Worm (Caenorhabditis elegans): ENCODE results near the gene F44G4.5.
A peak's percentile ranks its signal among the peaks of the same experiment; 100 is the strongest.

F44G4.5 gene

DNA sequence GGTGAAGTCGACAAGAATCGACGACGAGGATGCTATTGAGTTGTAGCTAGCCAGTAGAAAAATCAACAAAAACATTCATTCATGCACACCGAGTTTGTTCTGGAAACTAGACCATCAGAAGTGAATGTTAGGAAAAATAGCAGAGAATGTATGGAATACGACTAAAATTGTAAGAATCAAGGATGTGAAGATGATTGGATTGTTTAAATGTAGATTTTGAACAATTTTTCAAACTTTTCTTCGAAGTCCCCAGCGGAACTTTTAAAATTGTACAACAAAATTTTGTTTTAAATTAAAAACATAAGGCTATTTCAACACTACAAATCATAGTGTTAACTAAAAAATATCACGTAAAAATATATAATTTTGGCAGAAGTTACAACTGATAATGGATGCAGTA, 17.5 kb downstream of the F44G4.5 start, which contains the start of gene C18E9.7:
C18E9.7 (minus strand) TSS at position 101 of the 400 bp plus-strand sequence.
- TF ChIP-seq tbx-11 (GFP tag; IDR thresholded peaks at IDR 0.05) (no peak), ceh-13 (GFP tag; optimal IDR thresholded peaks at IDR 0.05) (no peak), hmg-4 (GFP tag; optimal IDR thresholded peaks at IDR 0.05) (no peak), pes-1 (GFP tag; IDR thresholded peaks at IDR 0.05) (no peak), tra-4 (tag; optimal IDR thresholded peaks at IDR 0.05) (no peak), ceh-36 (tag; optimal IDR thresholded peaks at IDR 0.05) (no peak), scrt-1 (GFP tag; IDR thresholded peaks at IDR 0.05) (no peak), flt-1 (GFP tag; IDR thresholded peaks at IDR 0.05) (no peak), ets-7 (tag; optimal IDR thresholded peaks at IDR 0.05) (no peak)

DNA sequence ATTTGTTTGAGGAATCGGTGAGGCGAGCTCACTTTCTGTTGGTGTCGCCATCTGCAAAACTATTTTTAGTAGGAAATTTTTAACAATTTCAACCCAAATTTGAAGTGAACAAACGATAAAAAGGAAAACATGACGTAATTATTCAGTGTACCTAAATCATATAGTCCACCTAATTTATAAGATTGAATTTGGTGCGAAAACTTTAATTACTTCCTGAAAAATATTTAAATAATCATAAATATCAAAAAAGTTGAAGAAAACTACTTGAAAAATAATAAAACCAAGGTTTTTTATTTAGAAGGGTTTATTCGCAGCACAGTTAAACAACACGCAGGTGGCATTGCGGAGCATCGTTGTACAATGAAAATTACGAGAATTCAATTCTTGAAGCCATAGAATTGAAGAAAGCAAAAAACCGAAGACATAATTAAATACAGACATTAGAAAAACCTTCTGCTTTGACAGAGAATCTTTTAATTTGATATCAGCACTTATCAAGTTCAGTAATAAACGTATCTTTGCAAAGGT, 26.7 kb downstream of the F44G4.5 start, which contains the start of gene tomm-40:
tomm-40 (minus strand) TSS at position 51 of the 528 bp plus-strand sequence.
- TF ChIP-seq hmbx-1 (tag; optimal IDR thresholded peaks at IDR 0.05) (no peak), F13C5.2 (tag; optimal IDR thresholded peaks at IDR 0.05) (peak; percentile 47)

DNA sequence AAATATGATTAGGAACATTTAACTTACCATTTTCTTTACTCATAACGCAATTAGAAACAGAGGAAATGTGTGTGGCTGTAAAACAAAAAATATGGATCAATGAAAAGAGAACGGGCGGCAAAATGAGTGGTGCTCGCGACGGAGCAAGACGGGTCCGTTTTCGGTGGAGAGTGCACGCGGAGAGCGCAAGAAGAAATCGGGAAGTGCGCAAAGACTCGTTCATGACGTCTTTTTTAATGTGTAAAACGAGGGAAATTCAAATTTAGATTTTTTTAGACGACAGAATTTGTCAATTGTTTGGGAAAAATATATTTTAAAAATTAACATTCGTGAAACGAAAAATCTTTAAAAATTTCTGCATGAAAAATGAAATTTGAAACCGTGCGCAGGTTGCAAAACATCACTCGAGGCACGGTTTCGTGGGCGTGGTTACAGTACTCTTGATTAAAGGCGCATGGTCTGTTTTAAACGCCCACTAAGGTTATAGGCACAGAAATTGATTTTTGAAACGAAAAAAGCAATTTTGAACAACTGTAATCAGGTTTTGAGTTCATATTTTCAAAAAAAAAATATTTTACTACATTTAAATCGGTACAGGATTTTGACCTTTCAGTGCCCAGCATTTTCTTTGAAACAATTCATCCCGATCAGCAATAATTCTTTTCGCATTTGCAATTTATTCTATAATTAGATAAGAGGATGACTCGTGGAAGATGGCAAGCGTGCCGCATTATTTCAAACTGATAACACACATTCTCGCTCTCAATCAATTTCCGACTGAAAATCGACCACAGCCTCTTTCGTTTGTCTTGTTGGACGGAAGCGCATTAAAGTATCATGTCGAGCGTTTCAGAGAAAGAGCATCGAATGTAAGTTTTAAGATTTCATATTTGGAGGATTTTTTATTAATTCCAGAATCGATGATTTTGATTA, 30.7 kb downstream of the F44G4.5 start, which contains the start of the genes szy-20 and C18E9.5:
szy-20 (minus strand) TSS at position 83 of the 933 bp plus-strand sequence.
C18E9.5 (plus strand) TSS at position 730 of the 933 bp plus-strand sequence.
- TF ChIP-seq ets-7 (tag; optimal IDR thresholded peaks at IDR 0.05) (no peak), tbx-11 (GFP tag; IDR thresholded peaks at IDR 0.05) (no peak), B0310.2 (tag; optimal IDR thresholded peaks at IDR 0.05) (no peak), pes-1 (GFP tag; IDR thresholded peaks at IDR 0.05) (no peak; the same call in 1 of the 2 replicates), hmbx-1 (tag; optimal IDR thresholded peaks at IDR 0.05) (no peak), hmg-4 (GFP tag; optimal IDR thresholded peaks at IDR 0.05) (peak; percentile 67), scrt-1 (GFP tag; IDR thresholded peaks at IDR 0.05) (no peak), sea-1 (GFP tag; conservative IDR thresholded peaks at IDR 0.05) (no peak), F13C5.2 (tag; optimal IDR thresholded peaks at IDR 0.05) (peak; percentile 82), tbx-37 (GFP tag; conservative IDR thresholded peaks at IDR 0.05) (0 out of 2 replicates have a peak, but pooled peaks have one; percentile 22)

DNA sequence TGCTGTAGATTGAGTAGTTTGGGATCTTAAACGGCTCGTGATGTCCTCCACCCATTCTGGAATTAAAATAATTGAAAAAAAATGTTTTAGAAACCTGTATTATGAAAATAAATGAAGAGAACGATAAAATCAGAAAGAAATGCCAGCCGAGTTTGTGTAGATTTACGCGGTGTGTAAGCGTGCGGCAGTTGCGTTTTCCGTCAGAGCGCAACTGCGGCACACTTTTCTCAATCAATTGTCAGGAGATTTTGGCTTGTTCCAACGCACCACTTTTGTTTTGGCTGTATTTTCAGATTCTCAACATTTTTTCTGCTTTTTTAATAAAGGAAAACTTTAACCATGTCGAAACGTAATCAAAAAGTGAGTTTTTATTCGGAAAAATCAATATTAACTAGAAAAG, 35.4 kb downstream of the F44G4.5 start, which contains the start of the genes ndub-3 and C18E9.2:
ndub-3 (minus strand) TSS at position 56 of the 400 bp plus-strand sequence.
C18E9.2 (plus strand) TSS at position 172 of the 400 bp plus-strand sequence.
- TF ChIP-seq tbx-37 (GFP tag; conservative IDR thresholded peaks at IDR 0.05) (no peak), ceh-13 (GFP tag; optimal IDR thresholded peaks at IDR 0.05) (no peak), hmg-4 (GFP tag; optimal IDR thresholded peaks at IDR 0.05) (no peak), F13C5.2 (tag; optimal IDR thresholded peaks at IDR 0.05) (no peak)

DNA sequence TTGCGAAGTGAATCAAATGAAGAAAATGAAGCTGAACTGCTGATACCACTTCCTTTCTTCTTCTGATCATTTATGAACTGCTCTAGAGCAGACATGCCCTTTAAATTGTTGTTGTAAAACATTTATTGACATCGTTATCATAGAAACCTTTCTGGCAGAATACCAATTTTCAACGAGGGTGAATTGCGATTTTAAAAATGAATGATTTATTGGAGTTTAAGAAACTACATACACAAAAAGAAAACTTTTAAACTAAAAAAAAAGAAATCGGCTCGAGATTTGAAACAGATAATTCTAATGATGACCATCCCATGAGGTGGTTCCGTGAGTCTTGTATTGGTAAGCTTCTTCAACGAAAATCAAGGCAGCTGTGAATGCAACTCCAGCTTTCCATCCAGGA, 36.2 kb downstream of the F44G4.5 start, which contains the start of gene sftd-3:
sftd-3 (minus strand) TSS at position 101 of the 400 bp plus-strand sequence.
- TF ChIP-seq ama-1 (optimal IDR thresholded peaks at IDR 0.05) = no peak
- no peak for TF ChIP-seq hnd-1 (tag; optimal IDR thresholded peaks at IDR 0.05)
- TF ChIP-seq tbx-11 (GFP tag; IDR thresholded peaks at IDR 0.05) = no peak
- no peak for TF ChIP-seq ceh-13 (GFP tag; optimal IDR thresholded peaks at IDR 0.05)
- no peak for TF ChIP-seq sea-1 (GFP tag; conservative IDR thresholded peaks at IDR 0.05)
- no peak for TF ChIP-seq B0310.2 (tag; optimal IDR thresholded peaks at IDR 0.05)
- no peak for TF ChIP-seq pes-1 (GFP tag; IDR thresholded peaks at IDR 0.05)
- TF ChIP-seq F13C5.2 (tag; optimal IDR thresholded peaks at IDR 0.05) = no peak
- TF ChIP-seq hmbx-1 (tag; optimal IDR thresholded peaks at IDR 0.05) = no peak
- no peak for TF ChIP-seq hmg-4 (GFP tag; optimal IDR thresholded peaks at IDR 0.05)
- TF ChIP-seq ceh-36 (tag; optimal IDR thresholded peaks at IDR 0.05) = no peak
- no peak for TF ChIP-seq flt-1 (GFP tag; IDR thresholded peaks at IDR 0.05)

DNA sequence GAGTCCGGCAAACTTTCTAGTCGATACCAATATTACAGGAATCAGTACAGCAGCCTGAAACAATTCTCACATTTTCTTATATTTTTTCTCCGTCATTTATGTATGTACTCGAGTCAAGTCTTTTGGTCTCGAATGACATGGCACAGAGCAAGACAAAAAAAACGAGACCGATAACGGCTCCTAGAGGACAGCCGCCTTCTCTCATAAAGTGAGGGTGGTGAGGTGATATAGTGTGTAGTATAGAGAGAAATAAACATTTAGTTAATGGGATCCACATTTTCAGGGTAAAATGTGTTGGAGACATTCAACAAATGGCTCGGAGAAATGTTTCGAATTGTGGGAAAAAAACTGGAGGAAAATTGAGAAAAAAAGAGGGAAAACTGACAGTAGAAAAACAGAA, 38.0 kb downstream of the F44G4.5 start:
- TF ChIP-seq ets-7 (tag; optimal IDR thresholded peaks at IDR 0.05) (no peak), tbx-37 (GFP tag; conservative IDR thresholded peaks at IDR 0.05) (no peak), hmbx-1 (tag; optimal IDR thresholded peaks at IDR 0.05) (no peak), hmg-4 (GFP tag; optimal IDR thresholded peaks at IDR 0.05) (no peak), sea-1 (GFP tag; conservative IDR thresholded peaks at IDR 0.05) (no peak), ceh-36 (tag; optimal IDR thresholded peaks at IDR 0.05) (no peak)

DNA sequence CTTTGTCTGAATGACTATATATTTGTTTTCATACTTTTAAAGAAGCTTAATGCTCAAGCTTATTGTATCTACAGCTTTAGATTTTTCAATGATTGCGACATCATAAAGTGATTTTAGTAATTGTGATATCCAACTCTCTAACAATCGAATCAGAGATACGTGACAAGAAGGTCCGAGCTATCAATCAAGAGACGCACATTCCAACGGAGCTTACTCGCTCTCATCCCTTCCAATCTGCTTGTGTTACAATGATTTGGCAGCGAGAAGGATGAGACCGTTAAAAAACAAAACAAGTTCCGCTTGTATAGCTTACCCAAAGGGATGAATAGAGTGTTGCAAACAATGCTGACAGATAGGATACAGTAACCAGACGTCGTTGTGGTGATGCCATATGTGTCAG, 38.8 kb downstream of the F44G4.5 start:
- TF ChIP-seq ama-1 (optimal IDR thresholded peaks at IDR 0.05) (no peak), aly-1 (tag; optimal IDR thresholded peaks at IDR 0.05) (no peak), B0310.2 (tag; optimal IDR thresholded peaks at IDR 0.05) (no peak), ceh-36 (tag; optimal IDR thresholded peaks at IDR 0.05) (no peak), hmbx-1 (tag; optimal IDR thresholded peaks at IDR 0.05) (no peak), tbx-37 (GFP tag; conservative IDR thresholded peaks at IDR 0.05) (no peak), sea-1 (GFP tag; conservative IDR thresholded peaks at IDR 0.05) (no peak), scrt-1 (GFP tag; IDR thresholded peaks at IDR 0.05) (no peak), ets-7 (tag; optimal IDR thresholded peaks at IDR 0.05) (no peak), pes-1 (GFP tag; IDR thresholded peaks at IDR 0.05) (no peak), tra-4 (tag; optimal IDR thresholded peaks at IDR 0.05) (no peak), flt-1 (GFP tag; IDR thresholded peaks at IDR 0.05) (no peak), ceh-13 (GFP tag; optimal IDR thresholded peaks at IDR 0.05) (no peak), F13C5.2 (tag; optimal IDR thresholded peaks at IDR 0.05) (no peak), hmg-4 (GFP tag; optimal IDR thresholded peaks at IDR 0.05) (no peak), tbx-11 (GFP tag; IDR thresholded peaks at IDR 0.05) (no peak), hnd-1 (tag; optimal IDR thresholded peaks at IDR 0.05) (no peak)
